Worm (Caenorhabditis elegans): ENCODE data around the gene W07G4.1.

DNA sequence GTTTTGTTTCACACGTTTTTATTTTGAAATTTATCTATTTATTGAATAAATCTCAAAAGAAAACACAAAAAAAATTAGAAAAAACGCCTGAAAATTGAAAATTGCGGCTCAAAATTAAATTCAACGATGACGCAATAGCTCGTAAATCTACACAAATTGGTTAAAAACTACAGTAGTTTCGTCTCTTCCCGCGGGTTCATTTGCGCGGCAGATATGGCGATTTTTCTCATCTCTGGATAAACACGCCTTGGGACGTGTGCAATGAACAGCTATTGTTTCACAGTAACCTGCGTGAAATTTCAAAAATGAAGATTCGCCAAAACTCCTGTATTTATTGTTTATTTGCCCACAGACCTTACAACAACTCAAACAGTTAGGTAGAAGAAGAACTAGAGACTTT lies 24.1 kb upstream of the W07G4.1 start:
- TF ChIP-seq ama-1 (optimal IDR thresholded peaks at IDR 0.05) (no peak), ceh-28 (tag; optimal IDR thresholded peaks at IDR 0.05) (no peak), dmd-9 (GFP tag; IDR thresholded peaks at IDR 0.05) (no peak), daf-12 (tag; optimal IDR thresholded peaks at IDR 0.05) (no peak), T20F7.1 (GFP tag; optimal IDR thresholded peaks at IDR 0.05) (no peak), nhr-28 (tag; optimal IDR thresholded peaks at IDR 0.05) (no peak), ZK546.5 (tag; optimal IDR thresholded peaks at IDR 0.05) (no peak), gei-8 (GFP tag; optimal IDR thresholded peaks at IDR 0.05) (no peak), T26A8.4 (GFP tag; IDR thresholded peaks at IDR 0.05) (no peak), lin-29 (GFP tag; IDR thresholded peaks at IDR 0.05) (no peak), zip-2 (tag; optimal IDR thresholded peaks at IDR 0.05) (no peak)
